Fruit fly (Drosophila melanogaster) whole organism, pupa: ENCODE measurements around the gene CG14957.

Experiments
- CG10348 ChIP-seq: fragments of 200-800 bp; sonication (Bioruptor generic); IDR thresholded peaks from 2 replicates; pipeline ENCODE4 v1.3.6; 2022; ENCODE audit warnings: missing biosample characterization, missing genetic modification characterization
- CG12605 ChIP-seq: fragments of 200-800 bp; sonication (Bioruptor generic); IDR thresholded peaks from 2 replicates; pipeline ENCODE4 v1.3.6; 2022; ENCODE audit warnings: missing biosample characterization, missing genetic modification characterization
- CG13204 ChIP-seq: fragments of 200-800 bp; sonication (Bioruptor generic); optimal IDR thresholded peaks from 2 replicates; lab custom pipeline; 2018; ENCODE audit warnings: missing biosample characterization, mild to moderate bottlenecking, missing genetic modification characterization, moderate library complexity
- CG14655 ChIP-seq: fragments of 200-800 bp; sonication (Bioruptor generic); optimal IDR thresholded peaks from 3 replicates; lab custom pipeline; 2017; ENCODE audit warnings: mild to moderate bottlenecking, missing biosample characterization, missing genetic modification reagents, missing genetic modification characterization
- CG15710 ChIP-seq: fragments of 200-800 bp; sonication (Bioruptor generic); optimal IDR thresholded peaks from 2 replicates; lab custom pipeline; 2018; ENCODE audit warnings: missing biosample characterization, mild to moderate bottlenecking, missing genetic modification characterization, moderate library complexity
- CG17806 ChIP-seq: fragments of 200-800 bp; sonication (Bioruptor generic); optimal IDR thresholded peaks from 2 replicates; lab custom pipeline; 2018; ENCODE audit warnings: missing biosample characterization, mild to moderate bottlenecking, missing genetic modification characterization, moderate library complexity
- CG32121 ChIP-seq: fragments of 200-800 bp; sonication (Bioruptor generic); IDR thresholded peaks from 2 replicates; pipeline ENCODE4 v1.3.6; 2022; ENCODE audit warnings: missing biosample characterization, missing genetic modification characterization
- CG34367 ChIP-seq: fragments of 200-800 bp; sonication (Bioruptor generic); optimal IDR thresholded peaks from 2 replicates; lab custom pipeline; 2018; ENCODE audit warnings: missing biosample characterization, mild to moderate bottlenecking, missing genetic modification characterization
- CG4496 ChIP-seq: fragments of 200-800 bp; sonication (Bioruptor generic); IDR thresholded peaks from 3 replicates; pipeline ENCODE4 v1.3.6; 2022; ENCODE audit warnings: missing biosample characterization, missing genetic modification characterization
- CG8159 ChIP-seq: fragments of 200-800 bp; sonication (Bioruptor generic); optimal IDR thresholded peaks from 3 replicates; lab custom pipeline; 2018; ENCODE audit warnings: missing biosample characterization, mild to moderate bottlenecking, missing genetic modification characterization, moderate library complexity
- CG8301 ChIP-seq: fragments of 200-800 bp; sonication (Bioruptor generic); optimal IDR thresholded peaks from 2 replicates; lab custom pipeline; 2018; ENCODE audit warnings: missing biosample characterization, mild to moderate bottlenecking, missing genetic modification characterization
- CG9948 ChIP-seq: fragments of 200-800 bp; sonication (Bioruptor generic); optimal IDR thresholded peaks from 2 replicates; lab custom pipeline; 2018; ENCODE audit warnings: missing biosample characterization, mild to moderate bottlenecking, missing genetic modification characterization, moderate library complexity
- D1 ChIP-seq: fragments of 200-800 bp; sonication (Bioruptor generic); optimal IDR thresholded peaks from 2 replicates; lab custom pipeline; 2018; ENCODE audit warnings: missing biosample characterization, mild to moderate bottlenecking, missing genetic modification characterization, moderate library complexity
- EcR ChIP-seq: fragments of 200-800 bp; sonication (Bioruptor generic); optimal IDR thresholded peaks from 3 replicates; lab custom pipeline; 2019; ENCODE audit warnings: missing biosample characterization, missing genetic modification characterization, mild to moderate bottlenecking, moderate library complexity, missing genetic modification reagents
- Ets98B ChIP-seq: fragments of 200-800 bp; sonication (Bioruptor generic); IDR thresholded peaks from 2 replicates; pipeline ENCODE4 v1.3.6; 2022; ENCODE audit warnings: missing biosample characterization, missing genetic modification characterization
- Pif1A ChIP-seq: fragments of 200-800 bp; sonication (Bioruptor generic); optimal IDR thresholded peaks from 3 replicates; lab custom pipeline; 2016; ENCODE audit warnings: missing biosample characterization, missing genetic modification characterization
- Pif1B ChIP-seq: fragments of 200-800 bp; sonication (Bioruptor generic); optimal IDR thresholded peaks from 3 replicates; lab custom pipeline; 2016; ENCODE audit warnings: missing biosample characterization, missing genetic modification characterization
- Snoo ChIP-seq: fragments of 200-800 bp; sonication (Bioruptor generic); optimal IDR thresholded peaks from 3 replicates; lab custom pipeline; 2017; ENCODE audit warnings: missing biosample characterization, mild to moderate bottlenecking, missing genetic modification characterization, inconsistent platforms
- fd96Ca ChIP-seq: fragments of 200-800 bp; sonication (Bioruptor generic); IDR thresholded peaks from 3 replicates; pipeline ENCODE4 v1.3.6; 2022; ENCODE audit warnings: missing biosample characterization, missing genetic modification characterization
- gl ChIP-seq: fragments of 200-800 bp; sonication (Bioruptor generic); optimal IDR thresholded peaks from 2 replicates; lab custom pipeline; 2018; ENCODE audit warnings: missing biosample characterization, mild to moderate bottlenecking, missing genetic modification characterization
- rn ChIP-seq: fragments of 200-800 bp; sonication (Bioruptor generic); IDR thresholded peaks from 2 replicates; pipeline ENCODE4 v1.3.6; 2022; ENCODE audit warnings: missing biosample characterization, missing genetic modification characterization

The CG14957 gene

DNA sequence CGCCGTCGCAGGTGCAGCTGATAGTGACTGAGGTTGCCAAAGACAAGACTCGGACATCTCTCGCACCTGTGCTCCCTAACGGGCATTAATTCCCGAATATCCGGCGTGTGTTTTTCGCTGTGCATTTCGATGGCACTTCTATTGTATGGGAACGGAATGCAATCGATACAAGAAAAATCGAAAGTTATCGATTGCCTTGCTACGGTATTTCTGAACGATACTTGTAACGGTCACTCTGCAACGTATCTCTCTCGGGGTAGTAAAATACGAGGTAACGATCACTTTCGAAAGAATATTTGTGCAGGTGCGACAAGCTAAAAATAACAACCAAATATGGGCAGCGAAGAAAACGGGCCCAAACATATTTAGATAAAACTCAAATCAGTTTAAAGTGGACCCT lies 22.4 kb upstream of the CG14957 start, which contains the start of gene CG32280:
Gene CG32280 (plus strand): TSS at position 231 of the 400 bp plus-strand sequence.
- TF ChIP-seq Pif1A (GFP tag; lab: Kevin White, UChicago), result no peak
- peak; percentile 34; the same call in 1 of the 3 replicates for TF ChIP-seq fd96Ca
- TF ChIP-seq CG32121 (GFP tag; lab: Robert Waterston, UW), result 0 out of 2 replicates have a peak, but pooled peaks have one; percentile 37
- no peak for TF ChIP-seq CG10348
- 0 out of 3 replicates have a peak, but pooled peaks have one; percentile 58 for TF ChIP-seq CG4496 (GFP tag; lab: Robert Waterston, UW)
- TF ChIP-seq EcR, result no peak
- no peak for TF ChIP-seq rn (GFP tag; lab: Robert Waterston, UW)
- no peak for TF ChIP-seq CG8301 (tag; lab: Kevin White, UChicago)
- 0 out of 2 replicates have a peak, but pooled peaks have one; percentile 19 for TF ChIP-seq Ets98B (GFP tag; lab: Robert Waterston, UW)
- no peak for TF ChIP-seq CG14655 (GFP tag; lab: Kevin White, UChicago)

DNA sequence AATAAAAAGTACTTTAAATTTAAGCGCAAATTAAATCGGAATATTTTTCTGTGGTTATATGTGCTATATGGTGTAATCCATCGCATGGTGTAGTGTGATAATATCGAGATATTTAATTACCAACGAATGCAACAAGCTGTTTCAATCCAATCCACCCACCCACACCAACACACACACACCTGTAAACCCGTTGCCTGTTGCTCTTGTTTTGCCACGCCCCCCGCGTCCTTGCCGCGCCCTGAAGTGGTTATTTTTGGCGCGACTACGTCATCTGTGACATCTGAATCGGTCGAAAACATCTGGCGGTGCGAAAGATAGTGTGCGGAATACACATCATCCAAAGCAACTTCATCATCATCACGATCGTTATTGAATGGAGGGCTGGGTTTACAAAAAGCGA lies 22.0 kb upstream of the CG14957 start:
- TF ChIP-seq CG9948 (tag; lab: Kevin White, UChicago), result no peak
- TF ChIP-seq EcR, result peak; percentile 35

dm6 chr3L:3166200-3166695 lies 21.1 kb upstream of the CG14957 start, which contains the start of gene Asciz:
Gene Asciz, minus strand, starts transcription at chr3L:3166250.
- no peak for TF ChIP-seq Pif1A (GFP tag; lab: Kevin White, UChicago)
- no peak for TF ChIP-seq CG15710 (tag; lab: Kevin White, UChicago)
- TF ChIP-seq Ets98B (GFP tag; lab: Robert Waterston, UW), result no peak
- TF ChIP-seq CG34367 (tag; lab: Kevin White, UChicago), result no peak
- no peak for TF ChIP-seq Pif1B (GFP tag; lab: Kevin White, UChicago)
- TF ChIP-seq D1 (tag; lab: Kevin White, UChicago), result no peak
- no peak for TF ChIP-seq fd96Ca
- no peak for TF ChIP-seq CG8159 (tag; lab: Kevin White, UChicago)
- no peak for TF ChIP-seq CG13204 (GFP tag; lab: Kevin White, UChicago)
- no peak for TF ChIP-seq CG4496 (GFP tag; lab: Robert Waterston, UW)
- no peak for TF ChIP-seq gl (tag; lab: Kevin White, UChicago)
- no peak for TF ChIP-seq CG17806

dm6 chr3L:3169107-3169506 lies 18.3 kb upstream of the CG14957 start, which contains the start of the genes CG32278 and CG32281:
Gene CG32278, plus strand, starts transcription at chr3L:3169286.
Gene CG32281, plus strand, starts transcription at chr3L:3169375.
- TF ChIP-seq gl (tag; lab: Kevin White, UChicago), result no peak
- no peak for TF ChIP-seq fd96Ca
- TF ChIP-seq CG32121 (GFP tag; lab: Robert Waterston, UW), result no peak
- no peak for TF ChIP-seq D1 (tag; lab: Kevin White, UChicago)
- TF ChIP-seq Pif1B (GFP tag; lab: Kevin White, UChicago), result no peak
- TF ChIP-seq Pif1A (GFP tag; lab: Kevin White, UChicago), result no peak
- no peak for TF ChIP-seq CG34367 (tag; lab: Kevin White, UChicago)

DNA sequence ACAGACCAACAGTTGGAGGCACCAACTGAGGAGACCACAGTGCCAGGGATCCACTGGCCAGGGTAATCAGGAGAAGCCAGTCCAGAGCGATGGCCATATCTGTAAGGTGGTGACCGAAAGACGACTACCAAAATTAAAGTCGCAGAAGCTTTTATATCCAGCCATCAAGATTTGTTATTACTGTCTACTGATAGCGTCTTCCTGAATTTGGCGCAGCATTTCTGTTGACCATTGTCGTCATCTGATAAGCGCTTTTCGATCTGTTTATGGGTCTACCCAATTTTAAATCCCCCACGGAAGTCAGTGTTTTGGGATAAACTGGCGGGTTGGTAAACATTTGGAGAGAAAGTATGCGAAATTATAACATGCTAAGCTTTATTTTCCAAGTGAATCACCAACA lies 14.9 kb upstream of the CG14957 start, which contains the start of gene CG14963:
Gene CG14963 (minus strand): TSS at position 101 of the 400 bp plus-strand sequence.
- TF ChIP-seq CG14655 (GFP tag; lab: Kevin White, UChicago) (no peak), CG32121 (GFP tag; lab: Robert Waterston, UW) (no peak), Pif1B (GFP tag; lab: Kevin White, UChicago) (no peak), rn (GFP tag; lab: Robert Waterston, UW) (no peak), CG15710 (tag; lab: Kevin White, UChicago) (no peak)
- TF ChIP-seq, all 21 proteins: peak for 0

- TF ChIP-seq CG32121 (GFP tag; lab: Robert Waterston, UW), result no peak
- TF ChIP-seq EcR, result no peak
- no peak for TF ChIP-seq CG8301 (tag; lab: Kevin White, UChicago)
- no peak for TF ChIP-seq gl (tag; lab: Kevin White, UChicago)
- no peak for TF ChIP-seq CG13204 (GFP tag; lab: Kevin White, UChicago)
- no peak for TF ChIP-seq CG15710 (tag; lab: Kevin White, UChicago)
- TF ChIP-seq CG12605 (GFP tag; lab: Robert Waterston, UW), result no peak
- TF ChIP-seq CG4496 (GFP tag; lab: Robert Waterston, UW), result no peak
- no peak for TF ChIP-seq rn (GFP tag; lab: Robert Waterston, UW)
- no peak for TF ChIP-seq Pif1A (GFP tag; lab: Kevin White, UChicago)
- no peak for TF ChIP-seq CG8159 (tag; lab: Kevin White, UChicago)
- no peak for TF ChIP-seq CG9948 (tag; lab: Kevin White, UChicago)
These were observed 9.5 kb upstream of the CG14957 start for dm6 chr3L:3177872-3178271.

DNA sequence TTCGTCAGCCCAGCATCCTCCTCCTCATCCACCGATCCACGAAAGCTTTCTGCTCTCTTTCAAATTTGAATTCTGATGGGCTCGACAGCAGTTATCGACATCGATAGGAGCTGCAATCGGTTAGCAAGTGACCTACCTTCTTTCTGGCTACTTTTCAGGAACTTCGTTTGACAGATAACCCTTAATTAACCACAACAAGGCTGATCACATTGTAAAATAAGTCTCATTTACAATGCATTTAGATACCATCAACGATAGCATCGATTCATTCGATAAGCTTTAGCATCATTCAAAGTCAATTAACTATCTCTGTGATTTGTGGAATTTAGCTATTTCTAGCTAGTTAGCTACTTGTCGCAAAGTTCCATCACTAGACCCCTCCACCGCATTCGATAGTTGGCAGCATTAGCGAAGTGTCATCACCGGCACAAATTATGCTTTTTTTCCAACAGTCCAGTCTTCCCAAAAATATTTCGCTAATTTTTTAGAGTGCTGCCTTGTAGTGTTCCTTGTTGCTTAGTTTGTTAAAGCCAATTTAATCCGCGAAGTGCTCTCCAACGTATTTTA lies 8.8 kb upstream of the CG14957 start, which contains the start of the genes MnM and Girdin:
Gene MnM (minus strand): TSS at position 51 of the 567 bp plus-strand sequence.
Gene Girdin (plus strand): TSS at position 401 of the 567 bp plus-strand sequence.
- TF ChIP-seq CG10348 (peak; percentile 16; the same call in 1 of the 2 replicates), CG8301 (tag; lab: Kevin White, UChicago) (no peak), Ets98B (GFP tag; lab: Robert Waterston, UW) (no peak), CG15710 (tag; lab: Kevin White, UChicago) (no peak), CG4496 (GFP tag; lab: Robert Waterston, UW) (no peak), D1 (tag; lab: Kevin White, UChicago) (no peak), CG8159 (tag; lab: Kevin White, UChicago) (no peak), CG32121 (GFP tag; lab: Robert Waterston, UW) (peak; percentile 35; the same call in 1 of the 2 replicates), Pif1A (GFP tag; lab: Kevin White, UChicago) (no peak), Snoo (tag; lab: Kevin White, UChicago) (no peak), CG9948 (tag; lab: Kevin White, UChicago) (no peak), CG12605 (GFP tag; lab: Robert Waterston, UW) (no peak), gl (tag; lab: Kevin White, UChicago) (no peak), CG34367 (tag; lab: Kevin White, UChicago) (no peak), rn (GFP tag; lab: Robert Waterston, UW) (no peak), Pif1B (GFP tag; lab: Kevin White, UChicago) (no peak), CG14655 (GFP tag; lab: Kevin White, UChicago) (no peak), fd96Ca (0 out of 3 replicates have a peak, but pooled peaks have one; percentile 53), EcR (peak; percentile 7), CG17806 (no peak)
- TF ChIP-seq, all 21 proteins: peak for 4
